Fruit fly (Drosophila melanogaster): ENCODE data around the gene CG5112.

The CG5112 gene

dm6 chr3R:25472635-25473552 is 18.4 kb upstream of the CG5112 start, which contains the start of the genes Fur1 and Vps33B (continued):
- TF ChIP-seq achi (GFP tag; optimal IDR thresholded peaks at IDR 0.05) (peak; percentile 97), CG8119 (GFP tag; IDR thresholded peaks at IDR 0.05) (peak; percentile 95), eg (GFP tag; IDR thresholded peaks at IDR 0.05) (peak; percentile 95), lz (GFP tag; optimal IDR thresholded peaks at IDR 0.05) (peak; percentile 99), CG11294 (GFP tag; IDR thresholded peaks at IDR 0.05) (peak; percentile 92), CG32006 (GFP tag; optimal IDR thresholded peaks at IDR 0.05) (peak; percentile 98), spab (GFP tag; optimal IDR thresholded peaks at IDR 0.05) (peak; percentile 90), Hr39 (GFP tag; optimal IDR thresholded peaks at IDR 0.05) (peak; percentile 99), CG6854 (GFP tag; optimal IDR thresholded peaks at IDR 0.05) (peak; percentile 78), esn (GFP tag; optimal IDR thresholded peaks at IDR 0.05) (peak; percentile 99), CG9139 (GFP tag; optimal IDR thresholded peaks at IDR 0.05) (peak; percentile 76), Blimp-1 (GFP tag; optimal IDR thresholded peaks at IDR 0.05) (peak; percentile 86), fkh (GFP tag; optimal IDR thresholded peaks at IDR 0.05) (peak; percentile 86), CG8632 (GFP tag; optimal IDR thresholded peaks at IDR 0.05) (peak; percentile 97), Smox (GFP tag; optimal IDR thresholded peaks at IDR 0.05) (peak; percentile 98), CG6792 (GFP tag; optimal IDR thresholded peaks at IDR 0.05) (peak; percentile 97), topi (GFP tag; optimal IDR thresholded peaks at IDR 0.05) (peak; percentile 98), fd85E (GFP tag; optimal IDR thresholded peaks at IDR 0.05) (peak; percentile 92), Eip78C (GFP tag) (peak; percentile 99), vri (GFP tag; optimal IDR thresholded peaks at IDR 0.05) (peak; percentile 97), CG31627 (GFP tag; optimal IDR thresholded peaks at IDR 0.05) (peak; percentile 99), CG3032 (tag; optimal IDR thresholded peaks at IDR 0.05) (peak; percentile 96), cyc (GFP tag; optimal IDR thresholded peaks at IDR 0.05) (peak; percentile 98), acj6 (GFP tag; optimal IDR thresholded peaks at IDR 0.05) (peak; percentile 98), Sox102F (GFP tag; optimal IDR thresholded peaks at IDR 0.05) (peak; percentile 98), Met (GFP tag; optimal IDR thresholded peaks at IDR 0.05) (peak; percentile 98), CG10669 (GFP tag; optimal IDR thresholded peaks at IDR 0.05) (peak; percentile 94), Ets21C (GFP tag; optimal IDR thresholded peaks at IDR 0.05) (peak; percentile 98), CG3919 (GFP tag; optimal IDR thresholded peaks at IDR 0.05) (peak; percentile 98), Eip93F (GFP tag; optimal IDR thresholded peaks at IDR 0.05) (peak; percentile 91), CG15336 (GFP tag; IDR thresholded peaks at IDR 0.05) (peak; percentile 96), CG4318 (GFP tag; optimal IDR thresholded peaks at IDR 0.05) (peak; percentile 97), fd59A (GFP tag; optimal IDR thresholded peaks at IDR 0.05) (peak; percentile 95), svp (GFP tag) (peak; percentile 99), ss (GFP tag; optimal IDR thresholded peaks at IDR 0.05) (peak; percentile 89 to 94)

dm6 chr3R:25476744-25477143 is 14.5 kb upstream of the CG5112 start, which contains the start of the genes CG4553 and MED28:
Gene CG4553, minus strand, starts transcription at chr3R:25476915.
Gene MED28, plus strand, starts transcription at chr3R:25477003.
- peak; percentile 95 for TF ChIP-seq fkh (GFP tag; optimal IDR thresholded peaks at IDR 0.05)
- TF ChIP-seq cyc (GFP tag; optimal IDR thresholded peaks at IDR 0.05), result no peak
- TF ChIP-seq Eip93F (GFP tag; optimal IDR thresholded peaks at IDR 0.05), result no peak

dm6 chr3R:25482463-25483173 is 8.6 kb upstream of the CG5112 start, which contains the start of the genes XNP, CG42488 and CG5116:
Gene XNP, minus strand, starts transcription at chr3R:25482834.
Gene CG42488, plus strand, starts transcription at chr3R:25483098.
Gene CG5116, plus strand, starts transcription at chr3R:25483098.
- TF ChIP-seq CG9139 (GFP tag; optimal IDR thresholded peaks at IDR 0.05), result peak; percentile 83
- peak; percentile 80 for TF ChIP-seq spab (GFP tag; optimal IDR thresholded peaks at IDR 0.05)
- TF ChIP-seq CG6163 (GFP tag; IDR thresholded peaks at IDR 0.05), result peak; percentile 98
- peak; percentile 85 for TF ChIP-seq eg (GFP tag; IDR thresholded peaks at IDR 0.05)
- TF ChIP-seq Hr4 (GFP tag; optimal IDR thresholded peaks at IDR 0.05), result no peak
- TF ChIP-seq CG6792 (GFP tag; optimal IDR thresholded peaks at IDR 0.05), result no peak
- no peak for TF ChIP-seq OdsH (GFP tag; optimal IDR thresholded peaks at IDR 0.05)
- TF ChIP-seq topi (GFP tag; optimal IDR thresholded peaks at IDR 0.05), result no peak
- peak; percentile 90 for TF ChIP-seq ss (GFP tag; optimal IDR thresholded peaks at IDR 0.05)
- TF ChIP-seq achi (GFP tag; optimal IDR thresholded peaks at IDR 0.05), result no peak
- TF ChIP-seq Ets21C (GFP tag; optimal IDR thresholded peaks at IDR 0.05), result no peak
- TF ChIP-seq Ets96B (tag; optimal IDR thresholded peaks at IDR 0.05), result peak; percentile 72
- TF ChIP-seq CG32006 (GFP tag; optimal IDR thresholded peaks at IDR 0.05), result peak; percentile 73
- no peak for TF ChIP-seq svp (GFP tag)
- TF ChIP-seq lz (GFP tag; optimal IDR thresholded peaks at IDR 0.05), result peak; percentile 62
- TF ChIP-seq net (GFP tag; optimal IDR thresholded peaks at IDR 0.05), result peak; percentile 75
- no peak for TF ChIP-seq Hr38 (GFP tag; optimal IDR thresholded peaks at IDR 0.05)
- TF ChIP-seq CG8319 (GFP tag; optimal IDR thresholded peaks at IDR 0.05), result no peak
- TF ChIP-seq esn (GFP tag; optimal IDR thresholded peaks at IDR 0.05), result peak; percentile 64
- peak; percentile 32 for TF ChIP-seq cyc (GFP tag; optimal IDR thresholded peaks at IDR 0.05)
- TF ChIP-seq Sox15 (GFP tag; optimal IDR thresholded peaks at IDR 0.05), result no peak
- no peak for TF ChIP-seq fkh (GFP tag; optimal IDR thresholded peaks at IDR 0.05)
- peak; percentile 57 for TF ChIP-seq Sox14 (GFP tag; optimal IDR thresholded peaks at IDR 0.05)

All from whole organism, prepupa.